Worm (Caenorhabditis elegans) whole organism, early embryonic: Measurements from ENCODE around the gene nhr-40.

Source experiments
- B0310.2 ChIP-seq: sonication (generic microtip); optimal IDR thresholded peaks from 2 replicates; lab custom pipeline; 2016; ENCODE audit warnings: mild to moderate bottlenecking, missing genetic modification characterization, missing compliant biosample characterization
- F13C5.2 ChIP-seq: sonication (generic microtip); optimal IDR thresholded peaks from 2 replicates; lab custom pipeline; 2017; ENCODE audit warnings: mild to moderate bottlenecking, missing genetic modification characterization, inconsistent platforms, missing compliant biosample characterization
- aly-1 ChIP-seq: sonication (generic microtip); optimal IDR thresholded peaks from 2 replicates; lab custom pipeline; 2016; ENCODE audit warnings: missing genetic modification characterization, missing compliant biosample characterization
- ama-1 ChIP-seq: fragments of 150-350 bp; optimal IDR thresholded peaks from 2 replicates; lab custom pipeline; 2014
- ceh-13 ChIP-seq: fragments of 200-800 bp; sonication (Bioruptor generic); optimal IDR thresholded peaks from 2 replicates; lab custom pipeline; 2018; ENCODE audit warnings: mild to moderate bottlenecking, missing genetic modification characterization, missing compliant biosample characterization
- ceh-36 ChIP-seq: sonication (generic microtip); optimal IDR thresholded peaks from 2 replicates; lab custom pipeline; 2016; ENCODE audit warnings: missing genetic modification characterization, inconsistent platforms, missing compliant biosample characterization
- ets-7 ChIP-seq: sonication (generic microtip); optimal IDR thresholded peaks from 2 replicates; lab custom pipeline; 2016; ENCODE audit warnings: missing genotype, missing genetic modification characterization, missing compliant biosample characterization
- flt-1 ChIP-seq: fragments of 200-800 bp; sonication (Bioruptor generic); IDR thresholded peaks from 2 replicates; pipeline ENCODE4 v1.3.6; 2022; ENCODE audit warnings: missing genetic modification characterization, missing compliant biosample characterization
- hmbx-1 ChIP-seq: sonication (generic microtip); optimal IDR thresholded peaks from 2 replicates; lab custom pipeline; 2016; ENCODE audit warnings: mild to moderate bottlenecking, missing genetic modification characterization, missing compliant biosample characterization
- hmg-4 ChIP-seq: fragments of 200-800 bp; sonication (Bioruptor generic); optimal IDR thresholded peaks from 2 replicates; lab custom pipeline; 2018; ENCODE audit warnings: mild to moderate bottlenecking, missing genetic modification characterization, missing compliant biosample characterization
- hnd-1 ChIP-seq: sonication (generic microtip); optimal IDR thresholded peaks from 2 replicates; lab custom pipeline; 2016; ENCODE audit warnings: missing genetic modification characterization, missing compliant biosample characterization
- pes-1 ChIP-seq: fragments of 200-800 bp; sonication (Bioruptor generic); IDR thresholded peaks from 2 replicates; pipeline ENCODE4 v1.3.6; 2022; ENCODE audit warnings: missing genetic modification reagents, missing genetic modification characterization, missing compliant biosample characterization
- scrt-1 ChIP-seq: fragments of 200-800 bp; sonication (Bioruptor generic); IDR thresholded peaks from 2 replicates; pipeline ENCODE4 v1.3.6; 2022; ENCODE audit warnings: missing genetic modification characterization, missing compliant biosample characterization
- sea-1 ChIP-seq: fragments of 200-800 bp; sonication (Bioruptor generic); conservative IDR thresholded peaks from 2 replicates; pipeline ENCODE4 v1.3.6; 2022; ENCODE audit warnings: missing genetic modification characterization, missing compliant biosample characterization
- tbx-11 ChIP-seq: fragments of 200-800 bp; sonication (Bioruptor generic); IDR thresholded peaks from 2 replicates; pipeline ENCODE4 v1.3.6; 2022; ENCODE audit warnings: missing genetic modification characterization, missing compliant biosample characterization
- tbx-37 ChIP-seq: fragments of 200-800 bp; sonication (Bioruptor generic); conservative IDR thresholded peaks from 2 replicates; pipeline ENCODE4 v1.3.6; 2022; ENCODE audit warnings: missing genetic modification reagents, missing genetic modification characterization, missing compliant biosample characterization
- tra-4 ChIP-seq: sonication (generic microtip); optimal IDR thresholded peaks from 2 replicates; lab custom pipeline; 2017; ENCODE audit warnings: missing genetic modification characterization, missing compliant biosample characterization

The nhr-40 gene

DNA sequence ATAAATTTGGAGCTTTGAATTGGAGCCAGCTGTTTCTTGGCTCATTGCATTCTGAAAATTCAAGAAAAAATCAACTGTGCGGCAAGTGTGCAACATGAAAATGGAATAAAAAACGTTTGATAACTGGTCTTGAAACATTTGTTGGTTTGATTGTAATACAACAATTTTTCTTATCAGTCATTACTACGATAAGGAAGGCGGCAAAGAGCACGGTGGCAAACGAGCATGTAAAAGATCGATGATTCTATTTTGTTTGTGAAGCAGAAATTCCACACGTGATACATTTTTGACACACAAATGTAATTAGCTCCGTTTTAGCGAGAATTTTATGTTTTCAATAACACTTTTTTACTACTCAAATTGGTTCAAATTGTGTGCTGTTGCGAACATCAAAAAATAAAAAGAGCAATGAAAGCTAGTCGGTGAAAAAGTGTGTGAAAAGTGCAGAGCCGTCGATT is 13.2 kb upstream of the nhr-40 start, which contains the start of gene H01M10.1:
Gene H01M10.1 (minus strand): TSS at position 51 of the 458 bp plus-strand sequence.
- no peak for TF ChIP-seq ceh-13 (GFP tag; lab: Kevin White, UChicago)
- no peak for TF ChIP-seq hnd-1 (tag; lab: Kevin White, UChicago)
- no peak for TF ChIP-seq hmbx-1 (tag; lab: Kevin White, UChicago)
- TF ChIP-seq ets-7 (tag; lab: Kevin White, UChicago), result no peak
- no peak for TF ChIP-seq ceh-36 (tag; lab: Kevin White, UChicago)
- no peak for TF ChIP-seq tra-4
- no peak for TF ChIP-seq aly-1 (tag; lab: Kevin White, UChicago)

- TF ChIP-seq tbx-11 (GFP tag; lab: Robert Waterston, UW), result no peak
- no peak for TF ChIP-seq ets-7 (tag; lab: Kevin White, UChicago)
- TF ChIP-seq tra-4, result no peak
- TF ChIP-seq pes-1, result no peak
- no peak for TF ChIP-seq ama-1 (lab: Kevin White, UChicago)
- no peak for TF ChIP-seq hmg-4 (GFP tag; lab: Kevin White, UChicago)
- no peak for TF ChIP-seq aly-1 (tag; lab: Kevin White, UChicago)
- no peak for TF ChIP-seq F13C5.2 (tag; lab: Kevin White, UChicago)
- TF ChIP-seq flt-1 (GFP tag; lab: Robert Waterston, UW), result no peak
- TF ChIP-seq ceh-13 (GFP tag; lab: Kevin White, UChicago), result no peak
- no peak for TF ChIP-seq hmbx-1 (tag; lab: Kevin White, UChicago)
- TF ChIP-seq sea-1 (GFP tag; lab: Robert Waterston, UW), result no peak
- TF ChIP-seq B0310.2 (tag; lab: Kevin White, UChicago), result no peak
- no peak for TF ChIP-seq ceh-36 (tag; lab: Kevin White, UChicago)
- TF ChIP-seq scrt-1 (GFP tag; lab: Robert Waterston, UW), result no peak
- no peak for TF ChIP-seq hnd-1 (tag; lab: Kevin White, UChicago)
- no peak for TF ChIP-seq tbx-37
These were observed 11.8 kb upstream of the nhr-40 start for ce11 chrX:2581828-2582589.

ce11 chrX:2583135-2583683 is 10.6 kb upstream of the nhr-40 start:
- TF ChIP-seq hnd-1 (tag; lab: Kevin White, UChicago) (no peak), B0310.2 (tag; lab: Kevin White, UChicago) (no peak), scrt-1 (GFP tag; lab: Robert Waterston, UW) (no peak), tbx-11 (GFP tag; lab: Robert Waterston, UW) (no peak), ceh-36 (tag; lab: Kevin White, UChicago) (no peak), flt-1 (GFP tag; lab: Robert Waterston, UW) (no peak), sea-1 (GFP tag; lab: Robert Waterston, UW) (0 out of 2 replicates have a peak, but pooled peaks have one; percentile 31), hmg-4 (GFP tag; lab: Kevin White, UChicago) (peak; percentile 87)

ce11 chrX:2585655-2586054 is 8.1 kb upstream of the nhr-40 start, which contains the start of gene H01M10.2:
Gene H01M10.2 (minus strand): TSS chrX:2585755.
- TF ChIP-seq ets-7 (tag; lab: Kevin White, UChicago), result no peak
- no peak for TF ChIP-seq flt-1 (GFP tag; lab: Robert Waterston, UW)
- no peak for TF ChIP-seq pes-1
- no peak for TF ChIP-seq hmg-4 (GFP tag; lab: Kevin White, UChicago)
- no peak for TF ChIP-seq F13C5.2 (tag; lab: Kevin White, UChicago)
- TF ChIP-seq tra-4, result no peak
- no peak for TF ChIP-seq tbx-37
- no peak for TF ChIP-seq tbx-11 (GFP tag; lab: Robert Waterston, UW)

ce11 chrX:2588012-2588411 is 5.8 kb upstream of the nhr-40 start:
- TF ChIP-seq flt-1 (GFP tag; lab: Robert Waterston, UW), result no peak
- TF ChIP-seq aly-1 (tag; lab: Kevin White, UChicago), result no peak
- no peak for TF ChIP-seq hmbx-1 (tag; lab: Kevin White, UChicago)
- TF ChIP-seq tra-4, result no peak
- no peak for TF ChIP-seq F13C5.2 (tag; lab: Kevin White, UChicago)
- no peak for TF ChIP-seq ceh-36 (tag; lab: Kevin White, UChicago)
- no peak for TF ChIP-seq pes-1

DNA sequence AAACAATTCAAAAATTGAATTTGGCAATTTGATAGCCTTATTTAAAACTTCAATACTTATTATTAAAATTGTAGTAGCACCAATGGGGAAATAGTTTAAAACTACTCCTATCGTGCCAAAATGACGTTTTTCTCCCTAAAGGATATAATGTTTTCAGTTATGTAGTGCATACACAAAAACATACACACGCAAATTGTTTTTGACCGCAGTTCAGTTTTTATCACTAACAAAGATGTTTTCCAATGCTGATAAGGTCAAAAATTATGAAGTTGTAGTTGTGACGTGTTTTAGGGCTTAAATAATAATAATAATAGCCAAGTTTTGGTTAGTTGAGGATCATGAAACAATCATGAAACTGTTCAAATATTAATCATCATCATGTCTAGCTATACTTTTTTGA is 3.8 kb upstream of the nhr-40 start:
- TF ChIP-seq hmbx-1 (tag; lab: Kevin White, UChicago) (no peak), tra-4 (no peak), scrt-1 (GFP tag; lab: Robert Waterston, UW) (no peak)

- no peak for TF ChIP-seq ceh-13 (GFP tag; lab: Kevin White, UChicago)
- no peak for TF ChIP-seq pes-1
- no peak for TF ChIP-seq F13C5.2 (tag; lab: Kevin White, UChicago)
- no peak for TF ChIP-seq ets-7 (tag; lab: Kevin White, UChicago)
- no peak for TF ChIP-seq flt-1 (GFP tag; lab: Robert Waterston, UW)
- TF ChIP-seq aly-1 (tag; lab: Kevin White, UChicago), result no peak
- TF ChIP-seq tra-4, result no peak
- no peak for TF ChIP-seq B0310.2 (tag; lab: Kevin White, UChicago)
- no peak for TF ChIP-seq ama-1 (lab: Kevin White, UChicago)
- TF ChIP-seq sea-1 (GFP tag; lab: Robert Waterston, UW), result no peak
- TF ChIP-seq scrt-1 (GFP tag; lab: Robert Waterston, UW), result no peak
- TF ChIP-seq hnd-1 (tag; lab: Kevin White, UChicago), result no peak
- TF ChIP-seq tbx-37, result no peak
- TF ChIP-seq hmg-4 (GFP tag; lab: Kevin White, UChicago), result no peak
These were observed 3.0 kb upstream of the nhr-40 start for ce11 chrX:2590777-2591176.
